Worm (Caenorhabditis elegans): Measurements from ENCODE around the gene clec-163.

- TF ChIP-seq lin-15B (tag; optimal IDR thresholded peaks at IDR 0.05) = no peak
- no peak for TF ChIP-seq snpc-1.2 (GFP tag; IDR thresholded peaks at IDR 0.05)
- TF ChIP-seq pqm-1 (tag; optimal IDR thresholded peaks at IDR 0.05) = no peak
- no peak for TF ChIP-seq set-16 (GFP tag; IDR thresholded peaks at IDR 0.05)
- TF ChIP-seq unc-130 (GFP tag; optimal IDR thresholded peaks at IDR 0.05) = no peak
- TF ChIP-seq aha-1 (tag) = no peak
- no peak for TF ChIP-seq jun-1 (tag; optimal IDR thresholded peaks at IDR 0.05)
- TF ChIP-seq lin-38 (GFP tag; IDR thresholded peaks at IDR 0.05) = no peak
- no peak for TF ChIP-seq snpc-4 (tag; optimal IDR thresholded peaks at IDR 0.05)
Observed at ce11 chrIII:10781553-10781952, 12.6 kb upstream of the clec-163 start, which contains the start of gene ptr-19.
